Worm (Caenorhabditis elegans) whole organism, midembryonic: ENCODE measurements around the gene ZK813.2.

ENCODE experiments used
- T22C8.4 ChIP-seq: fragments of 200-800 bp; sonication (Bioruptor generic); IDR thresholded peaks from 2 replicates; pipeline ENCODE4 v1.3.6; 2022; ENCODE audit warnings: missing genetic modification characterization, missing compliant biosample characterization
- cog-1 ChIP-seq: sonication (generic microtip); optimal IDR thresholded peaks from 2 replicates; lab custom pipeline; 2016; ENCODE audit warnings: missing genetic modification characterization, missing compliant biosample characterization
- flt-1 ChIP-seq: fragments of 200-800 bp; sonication (Bioruptor generic); IDR thresholded peaks from 2 replicates; pipeline ENCODE4 v1.3.6; 2022; ENCODE audit warnings: missing genetic modification characterization, missing compliant biosample characterization
- klf-2 ChIP-seq: fragments of 200-800 bp; sonication (Bioruptor generic); conservative IDR thresholded peaks from 2 replicates; pipeline ENCODE4 v1.3.6; 2022; ENCODE audit warnings: missing genetic modification reagents, missing genetic modification characterization, missing compliant biosample characterization
- med-1 ChIP-seq: sonication (generic microtip); optimal IDR thresholded peaks from 2 replicates; lab custom pipeline; 2017; ENCODE audit warnings: missing genetic modification characterization, mild to moderate bottlenecking, missing compliant biosample characterization, antibody characterized with exemption, missing genetic modification reagents; ENCODE audit not compliant: insufficient read depth
- ref-1 ChIP-seq: fragments of 200-800 bp; sonication (Bioruptor generic); conservative IDR thresholded peaks from 2 replicates; pipeline ENCODE4 v1.3.6; 2022; ENCODE audit warnings: missing genetic modification reagents, missing genetic modification characterization, missing compliant biosample characterization
- tab-1 ChIP-seq: fragments of 200-800 bp; sonication (Bioruptor generic); IDR thresholded peaks from 2 replicates; pipeline ENCODE4 v1.3.6; 2022; ENCODE audit warnings: missing genetic modification characterization, missing compliant biosample characterization
- ztf-23 ChIP-seq: fragments of 200-800 bp; sonication (Bioruptor generic); IDR thresholded peaks from 2 replicates; pipeline ENCODE4 v1.3.6; 2022; ENCODE audit warnings: missing genetic modification reagents, missing genetic modification characterization, missing compliant biosample characterization
- ztf-29 ChIP-seq: fragments of 200-800 bp; sonication (Bioruptor generic); IDR thresholded peaks from 2 replicates; pipeline ENCODE4 v1.3.6; 2022; ENCODE audit warnings: missing genetic modification reagents, missing genetic modification characterization, missing compliant biosample characterization

The ZK813.2 gene

ce11 chrX:3451122-3451521 lies 7.5 kb downstream of the ZK813.2 start, which contains the start of gene ZK813.5:
ZK813.5 (minus strand) TSS chrX:3451222.
- TF ChIP-seq med-1 (GFP tag; lab: Kevin White, UChicago) (no peak), ref-1 (no peak), flt-1 (GFP tag; lab: Robert Waterston, UW) (0 out of 2 replicates have a peak, but pooled peaks have one; percentile 17), cog-1 (tag; lab: Kevin White, UChicago) (no peak), ztf-23 (GFP tag; lab: Robert Waterston, UW) (no peak), klf-2 (GFP tag; lab: Robert Waterston, UW) (no peak)

- TF ChIP-seq tab-1 (GFP tag; lab: Robert Waterston, UW) (no peak), klf-2 (GFP tag; lab: Robert Waterston, UW) (no peak), cog-1 (tag; lab: Kevin White, UChicago) (no peak), med-1 (GFP tag; lab: Kevin White, UChicago) (no peak), ztf-23 (GFP tag; lab: Robert Waterston, UW) (no peak), flt-1 (GFP tag; lab: Robert Waterston, UW) (no peak), T22C8.4 (GFP tag; lab: Robert Waterston, UW) (no peak), ref-1 (no peak), ztf-29 (GFP tag; lab: Robert Waterston, UW) (no peak)
Observed at ce11 chrX:3453870-3454269, 10.2 kb downstream of the ZK813.2 start.

ce11 chrX:3455561-3455960 lies 11.9 kb downstream of the ZK813.2 start:
- TF ChIP-seq ztf-23 (GFP tag; lab: Robert Waterston, UW) (no peak), med-1 (GFP tag; lab: Kevin White, UChicago) (no peak), T22C8.4 (GFP tag; lab: Robert Waterston, UW) (no peak), klf-2 (GFP tag; lab: Robert Waterston, UW) (no peak), ztf-29 (GFP tag; lab: Robert Waterston, UW) (no peak)

ce11 chrX:3462086-3462485 lies 18.5 kb downstream of the ZK813.2 start:
- no peak for TF ChIP-seq med-1 (GFP tag; lab: Kevin White, UChicago)
- no peak for TF ChIP-seq ztf-23 (GFP tag; lab: Robert Waterston, UW)
- no peak for TF ChIP-seq klf-2 (GFP tag; lab: Robert Waterston, UW)
- no peak for TF ChIP-seq ref-1
- TF ChIP-seq T22C8.4 (GFP tag; lab: Robert Waterston, UW): no peak
- no peak for TF ChIP-seq flt-1 (GFP tag; lab: Robert Waterston, UW)
- no peak for TF ChIP-seq ztf-29 (GFP tag; lab: Robert Waterston, UW)
- no peak for TF ChIP-seq cog-1 (tag; lab: Kevin White, UChicago)
- TF ChIP-seq tab-1 (GFP tag; lab: Robert Waterston, UW): no peak

ce11 chrX:3463875-3464274 lies 20.2 kb downstream of the ZK813.2 start:
- no peak for TF ChIP-seq ztf-23 (GFP tag; lab: Robert Waterston, UW)

- TF ChIP-seq ref-1 (no peak), tab-1 (GFP tag; lab: Robert Waterston, UW) (no peak), flt-1 (GFP tag; lab: Robert Waterston, UW) (no peak), med-1 (GFP tag; lab: Kevin White, UChicago) (no peak), cog-1 (tag; lab: Kevin White, UChicago) (no peak), klf-2 (GFP tag; lab: Robert Waterston, UW) (no peak), ztf-23 (GFP tag; lab: Robert Waterston, UW) (no peak), T22C8.4 (GFP tag; lab: Robert Waterston, UW) (no peak), ztf-29 (GFP tag; lab: Robert Waterston, UW) (no peak)
Observed at ce11 chrX:3464309-3465038, 20.8 kb downstream of the ZK813.2 start.

ce11 chrX:3465785-3466184 lies 22.2 kb downstream of the ZK813.2 start, which contains the start of the genes ZK377.15 and sax-3:
ZK377.15 (minus strand) TSS chrX:3465885.
sax-3 (minus strand) TSS chrX:3465927.
- TF ChIP-seq ref-1 (no peak), med-1 (GFP tag; lab: Kevin White, UChicago) (no peak), klf-2 (GFP tag; lab: Robert Waterston, UW) (no peak), tab-1 (GFP tag; lab: Robert Waterston, UW) (no peak), cog-1 (tag; lab: Kevin White, UChicago) (no peak), flt-1 (GFP tag; lab: Robert Waterston, UW) (no peak)

ce11 chrX:3467004-3467761 lies 23.6 kb downstream of the ZK813.2 start:
- TF ChIP-seq cog-1 (tag; lab: Kevin White, UChicago): no peak
- peak; percentile 36; the same call in 1 of the 2 replicates for TF ChIP-seq flt-1 (GFP tag; lab: Robert Waterston, UW)
- TF ChIP-seq med-1 (GFP tag; lab: Kevin White, UChicago): no peak
- TF ChIP-seq ztf-23 (GFP tag; lab: Robert Waterston, UW): 0 out of 2 replicates have a peak, but pooled peaks have one; percentile 35
- no peak for TF ChIP-seq tab-1 (GFP tag; lab: Robert Waterston, UW)
- TF ChIP-seq T22C8.4 (GFP tag; lab: Robert Waterston, UW): peak; percentile 62; the same call in 1 of the 2 replicates
- TF ChIP-seq ztf-29 (GFP tag; lab: Robert Waterston, UW): no peak

- TF ChIP-seq med-1 (GFP tag; lab: Kevin White, UChicago) (no peak), klf-2 (GFP tag; lab: Robert Waterston, UW) (no peak), cog-1 (tag; lab: Kevin White, UChicago) (no peak), ztf-23 (GFP tag; lab: Robert Waterston, UW) (no peak), ztf-29 (GFP tag; lab: Robert Waterston, UW) (no peak), T22C8.4 (GFP tag; lab: Robert Waterston, UW) (no peak), ref-1 (no peak), tab-1 (GFP tag; lab: Robert Waterston, UW) (no peak), flt-1 (GFP tag; lab: Robert Waterston, UW) (no peak)
Observed at ce11 chrX:3467958-3468357, 24.3 kb downstream of the ZK813.2 start.
